Worm (Caenorhabditis elegans) whole organism, young adult: ENCODE data around the gene F55A4.3.

Source experiments
- C06A6.2 ChIP-seq: fragments of 200-800 bp; sonication (Bioruptor generic); conservative IDR thresholded peaks from 2 replicates; pipeline ENCODE4 v1.3.6; 2022; ENCODE audit warnings: missing genetic modification characterization, missing compliant biosample characterization
- C17E4.6 ChIP-seq: fragments of 200-800 bp; sonication (Bioruptor generic); IDR thresholded peaks from 2 replicates; pipeline ENCODE4 v1.3.6; 2022; ENCODE audit warnings: missing genetic modification reagents, missing genetic modification characterization, missing compliant biosample characterization
- F10E7.11 ChIP-seq: sonication (generic microtip); optimal IDR thresholded peaks from 2 replicates; lab custom pipeline; 2017; ENCODE audit warnings: mild to moderate bottlenecking, missing genetic modification characterization, moderate library complexity, missing compliant biosample characterization
- F37B4.10 ChIP-seq: fragments of 200-800 bp; sonication (Bioruptor generic); IDR thresholded peaks from 2 replicates; pipeline ENCODE4 v1.3.6; 2022; ENCODE audit warnings: missing genetic modification characterization, missing compliant biosample characterization
- F55B11.4 ChIP-seq: sonication (generic microtip); optimal IDR thresholded peaks from 2 replicates; lab custom pipeline; 2016; ENCODE audit warnings: missing compliant biosample characterization, missing genetic modification characterization, borderline replicate concordance; ENCODE audit not compliant: insufficient read depth
- K11D2.4 ChIP-seq: fragments of 200-800 bp; sonication (Bioruptor generic); IDR thresholded peaks from 2 replicates; pipeline ENCODE4 v1.3.6; 2022; ENCODE audit warnings: missing genetic modification reagents, missing genetic modification characterization, missing compliant biosample characterization
- K12H6.12 ChIP-seq: fragments of 200-800 bp; sonication (Bioruptor generic); optimal IDR thresholded peaks from 2 replicates; lab custom pipeline; 2018; ENCODE audit warnings: mild to moderate bottlenecking, missing genetic modification characterization, missing compliant biosample characterization
- T07F8.4 ChIP-seq: sonication (generic microtip); optimal IDR thresholded peaks from 2 replicates; lab custom pipeline; 2016; ENCODE audit warnings: mild to moderate bottlenecking, missing genetic modification characterization, moderate library complexity, missing compliant biosample characterization
- ama-1 ChIP-seq, 3 experiments: fragments of 150-350 bp in 1 of 3; sonication (generic microtip) in 2 of 3; optimal IDR thresholded peaks; 2 replicates each; lab custom pipeline; 2014 to 2018; ENCODE audit warnings: missing biosample characterization in 2 of 3, missing genetic modification characterization in 2 of 3, missing genetic modification reagents in 2 of 3
- atf-7 ChIP-seq: sonication (generic microtip); optimal IDR thresholded peaks from 2 replicates; lab custom pipeline; 2017; ENCODE audit warnings: mild to moderate bottlenecking, missing genetic modification characterization, missing compliant biosample characterization
- attf-5 ChIP-seq: fragments of 200-800 bp; sonication (Bioruptor generic); optimal IDR thresholded peaks from 2 replicates; lab custom pipeline; 2018; ENCODE audit warnings: mild to moderate bottlenecking, missing genetic modification characterization, missing compliant biosample characterization
- bed-2 ChIP-seq: fragments of 200-800 bp; sonication (Bioruptor generic); IDR thresholded peaks from 2 replicates; pipeline ENCODE4 v1.3.6; 2022; ENCODE audit warnings: missing genetic modification reagents, missing genetic modification characterization, missing compliant biosample characterization
- cebp-1 ChIP-seq, 2 experiments: fragments of 200-800 bp in 1 of 2; sonication (Bioruptor generic) in 1 of 2; sonication (generic microtip) in 1 of 2; IDR thresholded peaks in 1 of 2; optimal IDR thresholded peaks in 1 of 2; 2 replicates each; pipeline versions ENCODE4 v1.3.6 to Lab custom; 2017 to 2022; ENCODE audit warnings: missing compliant biosample characterization in 2 of 2, missing genetic modification characterization in 2 of 2, mild to moderate bottlenecking in 1 of 2, missing genetic modification reagents in 1 of 2, moderate library complexity in 1 of 2
- ceh-100 ChIP-seq: fragments of 200-800 bp; sonication (Bioruptor generic); IDR thresholded peaks from 2 replicates; pipeline ENCODE4 v1.3.6; 2022; ENCODE audit warnings: missing genetic modification reagents, missing genetic modification characterization, missing compliant biosample characterization
- ceh-27 ChIP-seq: fragments of 200-800 bp; sonication (Bioruptor generic); optimal IDR thresholded peaks from 2 replicates; lab custom pipeline; 2018; ENCODE audit warnings: mild to moderate bottlenecking, missing genetic modification characterization, moderate library complexity, missing compliant biosample characterization
- chd-7 ChIP-seq: sonication (generic microtip); optimal IDR thresholded peaks from 2 replicates; lab custom pipeline; 2016; ENCODE audit warnings: mild to moderate bottlenecking, missing genetic modification characterization, moderate library complexity, missing compliant biosample characterization
- egl-44 ChIP-seq: fragments of 200-800 bp; sonication (Bioruptor generic); IDR thresholded peaks from 2 replicates; pipeline ENCODE4 v1.3.6; 2022; ENCODE audit warnings: missing genetic modification reagents, missing genetic modification characterization, missing compliant biosample characterization
- egrh-3 ChIP-seq: fragments of 200-800 bp; sonication (Bioruptor generic); IDR thresholded peaks from 2 replicates; pipeline ENCODE4 v1.3.6; 2022; ENCODE audit warnings: missing genetic modification reagents, missing genetic modification characterization, missing compliant biosample characterization
- ets-4 ChIP-seq: fragments of 200-800 bp; sonication (Bioruptor generic); optimal IDR thresholded peaks from 2 replicates; lab custom pipeline; 2018; ENCODE audit warnings: mild to moderate bottlenecking, missing genetic modification characterization, missing compliant biosample characterization
- gei-17 ChIP-seq: fragments of 200-800 bp; sonication (Bioruptor generic); optimal IDR thresholded peaks from 2 replicates; lab custom pipeline; 2018; ENCODE audit warnings: mild to moderate bottlenecking, missing genetic modification characterization, missing compliant biosample characterization
- hmg-1.2 ChIP-seq: fragments of 200-800 bp; sonication (Bioruptor generic); IDR thresholded peaks from 2 replicates; pipeline ENCODE4 v1.3.6; 2022; ENCODE audit warnings: missing genetic modification reagents, missing genetic modification characterization, missing compliant biosample characterization
- hrde-1 ChIP-seq: sonication (generic microtip); optimal IDR thresholded peaks from 2 replicates; lab custom pipeline; 2016; ENCODE audit warnings: missing genetic modification characterization, mild to moderate bottlenecking, missing compliant biosample characterization, moderate library complexity, missing genotype, missing genetic modification reagents, borderline replicate concordance
- lin-35 ChIP-seq, 3 experiments: fragments of 150-350 bp in 2 of 3; sonication (generic microtip) in 1 of 3; optimal IDR thresholded peaks; 2 replicates each; lab custom pipeline; 2014 to 2018; ENCODE audit warnings: missing biosample characterization in 3 of 3, missing genetic modification characterization in 3 of 3, missing genetic modification reagents in 3 of 3
- lin-40 ChIP-seq: sonication (generic microtip); optimal IDR thresholded peaks from 2 replicates; lab custom pipeline; 2016; ENCODE audit warnings: missing genetic modification characterization, mild to moderate bottlenecking, missing compliant biosample characterization, missing genotype, missing genetic modification reagents
- lsl-1 ChIP-seq: fragments of 200-800 bp; sonication (Bioruptor generic); optimal IDR thresholded peaks from 2 replicates; lab custom pipeline; 2018; ENCODE audit warnings: mild to moderate bottlenecking, missing genetic modification characterization, moderate library complexity, missing compliant biosample characterization
- madf-10 ChIP-seq: sonication (generic microtip); optimal IDR thresholded peaks from 2 replicates; lab custom pipeline; 2016; ENCODE audit warnings: mild to moderate bottlenecking, missing genetic modification characterization, missing compliant biosample characterization
- madf-6 ChIP-seq: fragments of 200-800 bp; sonication (Bioruptor generic); IDR thresholded peaks from 2 replicates; pipeline ENCODE4 v1.3.6; 2022; ENCODE audit warnings: missing genetic modification reagents, missing genetic modification characterization, missing compliant biosample characterization
- mcd-1 ChIP-seq: fragments of 200-800 bp; sonication (Bioruptor generic); IDR thresholded peaks from 2 replicates; pipeline ENCODE4 v1.3.6; 2022; ENCODE audit warnings: missing genetic modification reagents, missing genetic modification characterization, missing compliant biosample characterization
- pbrm-1 ChIP-seq: fragments of 200-800 bp; sonication (Bioruptor generic); IDR thresholded peaks from 2 replicates; pipeline ENCODE4 v1.3.6; 2022; ENCODE audit warnings: missing genetic modification reagents, missing genetic modification characterization, missing compliant biosample characterization
- repo-1 ChIP-seq: sonication (generic microtip); optimal IDR thresholded peaks from 2 replicates; lab custom pipeline; 2017; ENCODE audit warnings: mild to moderate bottlenecking, missing genetic modification characterization, missing compliant biosample characterization
- snpc-4 ChIP-seq, 5 experiments: fragments of 150-350 bp in 1 of 5; sonication (generic microtip) in 4 of 5; optimal IDR thresholded peaks; 2 replicates each; lab custom pipeline; 2014 to 2018; ENCODE audit warnings: missing genetic modification characterization in 5 of 5, missing biosample characterization in 3 of 5, antibody characterized with exemption in 2 of 5, mild to moderate bottlenecking in 2 of 5, missing compliant biosample characterization in 2 of 5, missing genotype in 2 of 5, moderate library complexity in 2 of 5, missing genetic modification reagents in 1 of 5
- somi-1 ChIP-seq: fragments of 200-800 bp; sonication (Bioruptor generic); optimal IDR thresholded peaks from 2 replicates; lab custom pipeline; 2018; ENCODE audit warnings: mild to moderate bottlenecking, missing genetic modification characterization, missing compliant biosample characterization
- tlf-1 ChIP-seq: fragments of 200-800 bp; sonication (Bioruptor generic); optimal IDR thresholded peaks from 2 replicates; lab custom pipeline; 2018; ENCODE audit warnings: mild to moderate bottlenecking, missing genetic modification characterization, missing compliant biosample characterization
- zfh-2 ChIP-seq: fragments of 200-800 bp; sonication (Bioruptor generic); conservative IDR thresholded peaks from 2 replicates; pipeline ENCODE4 v1.3.6; 2022; ENCODE audit warnings: missing genetic modification reagents, missing genetic modification characterization, missing compliant biosample characterization
- ztf-18 ChIP-seq: sonication (generic microtip); optimal IDR thresholded peaks from 2 replicates; lab custom pipeline; 2016; ENCODE audit warnings: missing genotype, mild to moderate bottlenecking, missing genetic modification characterization, missing compliant biosample characterization

F55A4.3 gene

DNA sequence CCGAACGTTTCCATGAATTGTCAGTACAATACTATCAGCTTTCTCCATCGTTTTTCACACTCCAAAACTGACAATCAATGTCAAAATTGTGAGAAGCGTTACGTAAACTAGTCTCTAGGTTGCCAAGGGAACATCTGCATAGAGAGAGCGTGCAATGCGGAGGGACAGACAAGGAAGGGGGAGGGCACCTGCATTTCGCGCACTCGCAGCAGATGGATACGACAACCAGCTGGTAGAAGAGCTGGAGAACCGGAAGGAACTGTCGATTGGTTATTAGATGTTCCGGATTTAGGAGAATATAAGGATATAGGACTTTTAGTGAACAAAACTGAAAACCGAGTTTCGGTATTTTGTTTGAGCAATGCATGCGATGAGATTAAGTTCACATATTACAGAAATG lies 44.1 kb upstream of the F55A4.3 start, which contains the start of gene mksr-1:
TSS of gene mksr-1 (minus strand) at position 144 of the 400 bp plus-strand sequence.
- TF ChIP-seq madf-10 (tag; lab: Kevin White, UChicago) (no peak), madf-6 (no peak), bed-2 (no peak), hrde-1 (tag; lab: Kevin White, UChicago) (no peak), lsl-1 (no peak), egl-44 (no peak), attf-5 (GFP tag; lab: Kevin White, UChicago) (no peak), snpc-4 (GFP tag; optimal IDR thresholded peaks at IDR 0.05; lab: Kevin White, UChicago) (no peak), snpc-4 (tag; optimal IDR thresholded peaks at IDR 0.05; lab: Kevin White, UChicago) (no peak), F55B11.4 (tag; lab: Kevin White, UChicago) (no peak), ztf-18 (no peak), egrh-3 (GFP tag; lab: Robert Waterston, UW) (0 out of 2 replicates have a peak, but pooled peaks have one; percentile 16), zfh-2 (GFP tag; lab: Robert Waterston, UW) (0 out of 2 replicates have a peak, but pooled peaks have one; percentile 12), ceh-27 (GFP tag; lab: Kevin White, UChicago) (no peak), ets-4 (no peak), gei-17 (GFP tag; lab: Kevin White, UChicago) (no peak), ceh-100 (GFP tag; lab: Robert Waterston, UW) (no peak)

DNA sequence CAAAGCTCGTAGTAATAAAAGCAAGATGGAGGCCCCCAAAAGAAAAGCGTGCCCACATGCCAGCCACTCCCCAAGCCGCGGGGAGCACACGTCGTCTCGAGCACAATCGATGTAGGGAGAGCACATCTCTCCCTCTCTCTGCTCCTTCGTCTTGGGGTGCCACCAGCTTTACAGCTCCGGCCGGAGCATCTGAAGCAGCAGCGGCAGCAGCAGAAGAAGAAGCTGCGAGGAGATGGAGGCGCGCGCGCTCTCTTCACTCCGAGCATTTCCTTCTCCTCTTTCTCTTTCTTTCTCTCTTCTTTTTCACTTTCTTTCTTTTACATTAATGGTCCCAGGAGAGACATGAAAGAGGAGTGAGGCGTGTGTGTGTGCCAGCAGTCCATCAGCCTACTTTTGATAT lies 39.2 kb upstream of the F55A4.3 start:
- TF ChIP-seq ama-1 (optimal IDR thresholded peaks at IDR 0.05; lab: Kevin White, UChicago) (no peak), ama-1 (GFP tag; optimal IDR thresholded peaks at IDR 0.05; lab: Kevin White, UChicago) (no peak), F37B4.10 (GFP tag; lab: Robert Waterston, UW) (no peak), F10E7.11 (tag; lab: Kevin White, UChicago) (peak; percentile 28), repo-1 (tag; lab: Kevin White, UChicago) (no peak), zfh-2 (GFP tag; lab: Robert Waterston, UW) (peak; percentile 98), atf-7 (peak; percentile 3), K11D2.4 (GFP tag; lab: Robert Waterston, UW) (peak; percentile 50; the same call in 1 of the 2 replicates), cebp-1 (GFP tag; IDR thresholded peaks at IDR 0.05; lab: Robert Waterston, UW) (no peak), cebp-1 (tag; optimal IDR thresholded peaks at IDR 0.05; lab: Kevin White, UChicago) (peak; percentile 46), mcd-1 (GFP tag; lab: Robert Waterston, UW) (peak; percentile 52), egrh-3 (GFP tag; lab: Robert Waterston, UW) (peak; percentile 92), lin-40 (tag; lab: Kevin White, UChicago) (peak; percentile 50), hmg-1.2 (GFP tag; lab: Robert Waterston, UW) (peak; percentile 34; the same call in 1 of the 2 replicates), K12H6.12 (tag; lab: Kevin White, UChicago) (peak; percentile 72), T07F8.4 (tag; lab: Kevin White, UChicago) (no peak), pbrm-1 (GFP tag; lab: Robert Waterston, UW) (peak; percentile 29; the same call in 1 of the 2 replicates), lin-35 (GFP tag; optimal IDR thresholded peaks at IDR 0.05; lab: Kevin White, UChicago) (no peak), tlf-1 (no peak), C17E4.6 (GFP tag; lab: Robert Waterston, UW) (no peak), C06A6.2 (0 out of 2 replicates have a peak, but pooled peaks have one; percentile 15), chd-7 (tag; lab: Kevin White, UChicago) (peak; percentile 63), somi-1 (GFP tag; lab: Kevin White, UChicago) (no peak)
- TF ChIP-seq, all 124 proteins: peak for 13
